Fruit fly (Drosophila melanogaster): ENCODE measurements around the gene Dlic.

DNA sequence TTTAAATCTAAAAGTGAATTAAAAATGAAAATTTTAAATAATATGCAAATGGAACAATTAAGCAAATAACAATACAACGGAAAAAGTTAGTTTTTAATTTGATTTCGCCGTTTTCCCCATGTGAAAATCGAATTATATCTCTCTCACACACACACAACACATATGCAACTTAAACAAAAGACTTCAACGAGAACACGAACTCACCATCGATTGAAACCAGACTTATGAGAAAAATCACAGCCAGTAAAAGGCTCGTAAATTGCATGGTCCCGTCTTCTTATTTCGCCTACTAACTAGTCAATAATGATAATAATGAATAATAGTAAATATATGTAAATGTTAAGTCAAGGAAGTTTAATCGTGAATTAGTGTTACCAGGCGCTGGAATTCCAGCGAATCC is 808 bp upstream of the Dlic start:
- no peak for TF ChIP-seq CG8478 (optimal IDR thresholded peaks at IDR 0.05)
- TF ChIP-seq usp (GFP tag; optimal IDR thresholded peaks at IDR 0.05), result no peak
- no peak for TF ChIP-seq psq (optimal IDR thresholded peaks at IDR 0.05)
- no peak for TF ChIP-seq pan (optimal IDR thresholded peaks at IDR 0.05)
